Fruit fly (Drosophila melanogaster) whole organism, embryonic: Measurements from ENCODE around the gene Rpt4.

ENCODE experiments used
- CG10267 ChIP-seq: fragments of 200-800 bp; sonication (Bioruptor generic); optimal IDR thresholded peaks from 2 replicates; lab custom pipeline; 2018; ENCODE audit warnings: missing biosample characterization, mild to moderate bottlenecking, missing genetic modification characterization, moderate library complexity
- CG10274 ChIP-seq: fragments of 200-800 bp; sonication (Bioruptor generic); optimal IDR thresholded peaks from 3 replicates; lab custom pipeline; 2017; ENCODE audit warnings: missing biosample characterization, mild to moderate bottlenecking, missing genetic modification characterization
- CG11398 ChIP-seq: fragments of 200-800 bp; sonication (Bioruptor generic); optimal IDR thresholded peaks from 2 replicates; lab custom pipeline; 2016; ENCODE audit warnings: missing biosample characterization, missing genetic modification characterization
- CG11696 ChIP-seq: fragments of 200-800 bp; sonication (Bioruptor generic); IDR thresholded peaks from 2 replicates; pipeline ENCODE4 v1.3.6; 2022; ENCODE audit warnings: missing biosample characterization, missing genetic modification characterization
- CG12104 ChIP-seq: fragments of 200-800 bp; sonication (Bioruptor generic); optimal IDR thresholded peaks from 3 replicates; lab custom pipeline; 2016; ENCODE audit warnings: missing biosample characterization, missing genetic modification characterization
- CG12219 ChIP-seq: fragments of 200-800 bp; sonication (Bioruptor generic); optimal IDR thresholded peaks from 3 replicates; lab custom pipeline; 2018; ENCODE audit warnings: missing biosample characterization, mild to moderate bottlenecking, missing genetic modification characterization
- CG14710 ChIP-seq: fragments of 200-800 bp; sonication (Bioruptor generic); optimal IDR thresholded peaks from 3 replicates; lab custom pipeline; 2019; ENCODE audit warnings: missing biosample characterization, mild to moderate bottlenecking, missing genetic modification characterization, moderate library complexity
- CG15269 ChIP-seq: fragments of 200-800 bp; sonication (Bioruptor generic); optimal IDR thresholded peaks from 2 replicates; lab custom pipeline; 2018; ENCODE audit warnings: missing biosample characterization, mild to moderate bottlenecking, missing genetic modification characterization, moderate library complexity
- CG2116 ChIP-seq: fragments of 200-800 bp; sonication (Bioruptor generic); optimal IDR thresholded peaks from 3 replicates; lab custom pipeline; 2018; ENCODE audit warnings: missing biosample characterization, mild to moderate bottlenecking, missing genetic modification characterization
- CG2678 ChIP-seq: fragments of 200-800 bp; sonication (Bioruptor generic); optimal IDR thresholded peaks from 3 replicates; lab custom pipeline; 2019; ENCODE audit warnings: missing biosample characterization, mild to moderate bottlenecking, missing genetic modification characterization, moderate library complexity
- CG2712 ChIP-seq: fragments of 200-800 bp; optimal IDR thresholded peaks from 3 replicates; lab custom pipeline; 2019; ENCODE audit warnings: missing biosample characterization, mild to moderate bottlenecking, missing genetic modification characterization, moderate library complexity
- CG31224 ChIP-seq: fragments of 200-800 bp; sonication (Bioruptor generic); IDR thresholded peaks from 2 replicates; pipeline ENCODE4 v1.3.6; 2022; ENCODE audit warnings: missing biosample characterization, missing genetic modification characterization
- CG31365 ChIP-seq: fragments of 200-800 bp; sonication (Bioruptor generic); optimal IDR thresholded peaks from 2 replicates; lab custom pipeline; 2018; ENCODE audit warnings: missing biosample characterization, mild to moderate bottlenecking, missing genetic modification characterization
- CG3726 ChIP-seq: fragments of 200-800 bp; sonication (Bioruptor generic); IDR thresholded peaks from 3 replicates; pipeline ENCODE4, ENCODE4 v1.3.6; 2022; ENCODE audit warnings: missing biosample characterization, missing genetic modification characterization
- CG4707 ChIP-seq: fragments of 200-800 bp; sonication (Bioruptor generic); optimal IDR thresholded peaks from 2 replicates; lab custom pipeline; 2018; ENCODE audit warnings: missing biosample characterization, mild to moderate bottlenecking, missing genetic modification characterization, moderate library complexity
- CG6654 ChIP-seq: fragments of 200-800 bp; sonication (Bioruptor generic); optimal IDR thresholded peaks from 2 replicates; lab custom pipeline; 2017; ENCODE audit warnings: missing biosample characterization, mild to moderate bottlenecking, missing genetic modification characterization
- CG7839 ChIP-seq: fragments of 200-800 bp; sonication (Bioruptor generic); optimal IDR thresholded peaks from 3 replicates; lab custom pipeline; 2018; ENCODE audit warnings: missing biosample characterization, mild to moderate bottlenecking, missing genetic modification characterization, moderate library complexity
- CG8089 ChIP-seq: fragments of 200-800 bp; sonication (Bioruptor generic); optimal IDR thresholded peaks from 3 replicates; lab custom pipeline; 2016; ENCODE audit warnings: missing biosample characterization, missing genetic modification characterization
- Camta ChIP-seq: fragments of 200-800 bp; sonication (Bioruptor generic); optimal IDR thresholded peaks from 2 replicates; lab custom pipeline; 2016; ENCODE audit warnings: missing biosample characterization, missing genetic modification characterization
- Chrac-16 ChIP-seq: fragments of 200-800 bp; sonication (Bioruptor generic); optimal IDR thresholded peaks from 3 replicates; lab custom pipeline; 2016; ENCODE audit warnings: missing biosample characterization, missing genetic modification characterization
- E2f2 ChIP-seq: fragments of 200-800 bp; sonication (Bioruptor generic); IDR thresholded peaks from 2 replicates; pipeline ENCODE4 v1.3.6; 2022; ENCODE audit warnings: missing biosample characterization, missing genetic modification characterization
- HLH54F ChIP-seq: fragments of 200-800 bp; sonication (Bioruptor generic); optimal IDR thresholded peaks from 3 replicates; lab custom pipeline; 2016; ENCODE audit warnings: missing biosample characterization, missing genetic modification characterization
- Hand ChIP-seq: fragments of 200-800 bp; sonication (Bioruptor generic); optimal IDR thresholded peaks from 2 replicates; lab custom pipeline; 2017; ENCODE audit warnings: mild to moderate bottlenecking, missing biosample characterization, missing genetic modification reagents, missing genetic modification characterization
- Hr3 ChIP-seq: fragments of 200-800 bp; sonication (Bioruptor generic); optimal IDR thresholded peaks from 3 replicates; lab custom pipeline; 2016; ENCODE audit warnings: missing biosample characterization, missing genetic modification characterization
- MTF-1 ChIP-seq: fragments of 200-800 bp; sonication (Bioruptor generic); optimal IDR thresholded peaks from 2 replicates; lab custom pipeline; 2018; ENCODE audit warnings: missing biosample characterization, mild to moderate bottlenecking, missing genetic modification characterization, borderline replicate concordance
- Meics ChIP-seq: fragments of 200-800 bp; sonication (Bioruptor generic); optimal IDR thresholded peaks from 2 replicates; lab custom pipeline; 2017; ENCODE audit warnings: missing biosample characterization, mild to moderate bottlenecking, missing genetic modification characterization
- NK7.1 ChIP-seq: fragments of 200-800 bp; sonication (Bioruptor generic); optimal IDR thresholded peaks from 3 replicates; lab custom pipeline; 2016; ENCODE audit warnings: missing biosample characterization, missing genetic modification characterization
- NfI ChIP-seq: fragments of 200-800 bp; sonication (Bioruptor generic); optimal IDR thresholded peaks from 3 replicates; lab custom pipeline; 2018; ENCODE audit warnings: missing biosample characterization, mild to moderate bottlenecking, missing genetic modification characterization, moderate library complexity
- Oaz ChIP-seq: fragments of 200-800 bp; sonication (Bioruptor generic); IDR thresholded peaks from 2 replicates; pipeline ENCODE4 v1.3.6; 2022; ENCODE audit warnings: missing biosample characterization, missing genetic modification characterization
- Poxn ChIP-seq: fragments of 200-800 bp; sonication (Bioruptor generic); IDR thresholded peaks from 2 replicates; pipeline ENCODE4 v1.3.6; 2022; ENCODE audit warnings: missing biosample characterization, missing genetic modification characterization
- Rx ChIP-seq: fragments of 200-800 bp; sonication (Bioruptor generic); IDR thresholded peaks from 2 replicates; pipeline ENCODE4 v1.3.6; 2022; ENCODE audit warnings: missing biosample characterization, missing genetic modification characterization
- YL-1 ChIP-seq: fragments of 200-800 bp; sonication (Bioruptor generic); optimal IDR thresholded peaks from 3 replicates; lab custom pipeline; 2017; ENCODE audit warnings: missing biosample characterization, mild to moderate bottlenecking, missing genetic modification characterization
- corto ChIP-seq: fragments of 200-800 bp; sonication (Bioruptor generic); optimal IDR thresholded peaks from 2 replicates; lab custom pipeline; 2016; ENCODE audit warnings: missing biosample characterization, mild to moderate bottlenecking, missing genetic modification characterization, moderate library complexity
- croc ChIP-seq: fragments of 200-800 bp; sonication (Bioruptor generic); conservative IDR thresholded peaks from 3 replicates; pipeline ENCODE4 v1.3.6; 2022; ENCODE audit warnings: missing biosample characterization, missing genetic modification characterization
- danr ChIP-seq: fragments of 200-800 bp; sonication (Bioruptor generic); IDR thresholded peaks from 2 replicates; pipeline ENCODE4 v1.3.6; 2022; ENCODE audit warnings: missing biosample characterization, missing genetic modification characterization
- fd102C ChIP-seq: fragments of 200-800 bp; sonication (Bioruptor generic); optimal IDR thresholded peaks from 2 replicates; lab custom pipeline; 2018; ENCODE audit warnings: missing biosample characterization, mild to moderate bottlenecking, missing genetic modification characterization, moderate library complexity
- fru ChIP-seq: fragments of >200 bp; optimal IDR thresholded peaks from 2 replicates; lab custom pipeline; 2017
- gcm ChIP-seq: fragments of 200-800 bp; sonication (Bioruptor generic); optimal IDR thresholded peaks from 2 replicates; lab custom pipeline; 2019; ENCODE audit warnings: missing biosample characterization, mild to moderate bottlenecking, missing genetic modification characterization, moderate library complexity
- gcm2 ChIP-seq: fragments of 200-800 bp; sonication (Bioruptor generic); optimal IDR thresholded peaks from 2 replicates; lab custom pipeline; 2016; ENCODE audit warnings: missing biosample characterization, missing genetic modification characterization
- gfzf ChIP-seq: fragments of 200-800 bp; sonication (Bioruptor generic); optimal IDR thresholded peaks from 2 replicates; lab custom pipeline; 2016; ENCODE audit warnings: missing biosample characterization, mild to moderate bottlenecking, missing genetic modification characterization, moderate library complexity
- hbn ChIP-seq: fragments of 200-800 bp; sonication (Bioruptor generic); IDR thresholded peaks from 2 replicates; pipeline ENCODE4 v1.3.6; 2022; ENCODE audit warnings: missing biosample characterization, missing genetic modification characterization; ENCODE audit not compliant: partially characterized antibody
- hkb ChIP-seq, 2 experiments: fragments of 200-800 bp in 1 of 2; fragments of >200 bp in 1 of 2; sonication (Bioruptor generic) in 1 of 2; IDR thresholded peaks in 1 of 2; optimal IDR thresholded peaks in 1 of 2; 2 replicates each; pipeline versions ENCODE4 v1.3.6 to Lab custom; 2017 to 2022; ENCODE audit warnings: missing biosample characterization in 1 of 2, missing genetic modification characterization in 1 of 2
- org-1 ChIP-seq: fragments of 200-800 bp; sonication (Bioruptor generic); optimal IDR thresholded peaks from 2 replicates; lab custom pipeline; 2017; ENCODE audit warnings: missing biosample characterization, missing genetic modification characterization
- pnt ChIP-seq: fragments of 200-800 bp; sonication (Bioruptor generic); optimal IDR thresholded peaks from 3 replicates; lab custom pipeline; 2016; ENCODE audit warnings: missing biosample characterization, missing genetic modification characterization
- seq ChIP-seq: fragments of 200-800 bp; sonication (Bioruptor generic); IDR thresholded peaks from 2 replicates; pipeline ENCODE4 v1.3.6; 2022; ENCODE audit warnings: missing biosample characterization, missing genetic modification characterization
- sug ChIP-seq: fragments of 200-800 bp; optimal IDR thresholded peaks from 2 replicates; lab custom pipeline; 2019; ENCODE audit warnings: missing biosample characterization, mild to moderate bottlenecking, missing genetic modification characterization, moderate library complexity
- tin ChIP-seq: fragments of 200-800 bp; sonication (Bioruptor generic); optimal IDR thresholded peaks from 3 replicates; lab custom pipeline; 2016; ENCODE audit warnings: missing biosample characterization, missing genetic modification characterization
- vfl ChIP-seq: fragments of 200-800 bp; sonication (Bioruptor generic); optimal IDR thresholded peaks from 2 replicates; lab custom pipeline; 2016; ENCODE audit warnings: missing biosample characterization, missing genetic modification characterization
- zen ChIP-seq: fragments of 200-800 bp; sonication (Bioruptor generic); optimal IDR thresholded peaks from 3 replicates; lab custom pipeline; 2018; ENCODE audit warnings: missing biosample characterization, mild to moderate bottlenecking, missing genetic modification characterization, moderate library complexity
- zf30C ChIP-seq: fragments of 200-800 bp; sonication (Bioruptor generic); optimal IDR thresholded peaks from 3 replicates; lab custom pipeline; 2018; ENCODE audit warnings: missing biosample characterization, mild to moderate bottlenecking, missing genetic modification characterization

The Rpt4 gene

DNA sequence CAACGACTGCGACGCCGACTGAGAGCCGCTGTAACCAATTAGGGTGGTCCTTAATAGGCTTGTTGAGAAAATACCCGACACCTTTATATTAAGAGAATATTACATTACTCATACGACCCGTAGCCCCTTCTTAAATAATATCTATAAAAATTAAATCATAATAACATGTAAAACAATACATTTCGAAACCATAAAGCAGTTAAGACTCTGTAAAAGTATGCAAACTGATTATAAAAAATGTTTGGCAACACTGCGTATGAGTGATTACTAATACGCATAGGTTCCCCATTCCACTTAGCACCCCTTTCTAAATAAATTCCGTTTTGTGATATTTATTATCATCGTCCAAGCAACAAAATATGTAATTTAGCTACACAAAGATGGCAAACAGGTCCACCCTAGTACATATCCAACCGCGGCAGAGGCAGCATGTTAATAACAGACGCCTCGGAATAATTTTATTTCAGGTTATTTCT lies 49.6 kb upstream of the Rpt4 start (continued):
- TF ChIP-seq CG10267 (tag; lab: Kevin White, UChicago) (peak; percentile 66), pnt (GFP tag; lab: Kevin White, UChicago) (no peak), CG14710 (tag; lab: Kevin White, UChicago) (peak; percentile 66), vfl (GFP tag; lab: Kevin White, UChicago) (peak; percentile 22), CG8089 (GFP tag; lab: Kevin White, UChicago) (no peak), CG2712 (tag; lab: Kevin White, UChicago) (peak; percentile 84), Poxn (GFP tag; lab: Robert Waterston, UW) (0 out of 2 replicates have a peak, but pooled peaks have one; percentile 22), NK7.1 (GFP tag; lab: Kevin White, UChicago) (no peak), danr (GFP tag; lab: Robert Waterston, UW) (no peak), CG2678 (tag; lab: Kevin White, UChicago) (peak; percentile 93), Chrac-16 (GFP tag; lab: Kevin White, UChicago) (peak; percentile 48), CG12104 (peak; percentile 70), zen (no peak), Meics (GFP tag; lab: Kevin White, UChicago) (peak; percentile 89), E2f2 (no peak), Camta (GFP tag; lab: Kevin White, UChicago) (no peak), CG11398 (no peak), tin (GFP tag; lab: Kevin White, UChicago) (peak; percentile 44), MTF-1 (GFP tag; lab: Kevin White, UChicago) (no peak), CG7839 (tag; lab: Kevin White, UChicago) (peak; percentile 85), CG11696 (GFP tag; lab: Robert Waterston, UW) (peak; percentile 34; the same call in 1 of the 2 replicates), hbn (GFP tag; lab: Robert Waterston, UW) (no peak), fru (lab: Kevin White, UChicago) (no peak), gfzf (GFP tag; lab: Kevin White, UChicago) (no peak), CG10274 (GFP tag; lab: Kevin White, UChicago) (peak; percentile 52), gcm (GFP tag; lab: Kevin White, UChicago) (peak; percentile 71), sug (tag; lab: Kevin White, UChicago) (peak; percentile 72), NfI (GFP tag; lab: Kevin White, UChicago) (peak; percentile 76), CG31224 (peak; percentile 49; the same call in 1 of the 2 replicates), hkb (optimal IDR thresholded peaks at IDR 0.05; lab: Kevin White, UChicago) (no peak), hkb (GFP tag; IDR thresholded peaks at IDR 0.05; lab: Robert Waterston, UW) (peak; percentile 64; the same call in 1 of the 2 replicates), corto (GFP tag; lab: Kevin White, UChicago) (peak; percentile 15), fd102C (GFP tag; lab: Kevin White, UChicago) (no peak), Hand (peak; percentile 83), gcm2 (GFP tag; lab: Kevin White, UChicago) (peak; percentile 27), Oaz (GFP tag; lab: Robert Waterston, UW) (no peak), Hr3 (GFP tag; lab: Kevin White, UChicago) (peak; percentile 34), org-1 (peak; percentile 82), zf30C (GFP tag; lab: Kevin White, UChicago) (no peak), CG31365 (tag; lab: Kevin White, UChicago) (peak; percentile 10), Rx (0 out of 2 replicates have a peak, but pooled peaks have one; percentile 25), CG4707 (GFP tag; lab: Kevin White, UChicago) (peak; percentile 29), croc (GFP tag; lab: Robert Waterston, UW) (peak; percentile 35; the same call in 1 of the 3 replicates), CG2116 (GFP tag; lab: Kevin White, UChicago) (peak; percentile 33), HLH54F (GFP tag; lab: Kevin White, UChicago) (peak; percentile 31), CG15269 (tag; lab: Kevin White, UChicago) (peak; percentile 85), CG12219 (GFP tag; lab: Kevin White, UChicago) (peak; percentile 53), CG3726 (GFP tag; lab: Robert Waterston, UW) (no peak), YL-1 (peak; percentile 8), seq (GFP tag; lab: Robert Waterston, UW) (peak; percentile 56; the same call in 1 of the 2 replicates), CG6654 (GFP tag; lab: Kevin White, UChicago) (peak; percentile 59)
